Worm (Caenorhabditis elegans): ENCODE results near the gene F58F12.1.

The F58F12.1 gene

DNA sequence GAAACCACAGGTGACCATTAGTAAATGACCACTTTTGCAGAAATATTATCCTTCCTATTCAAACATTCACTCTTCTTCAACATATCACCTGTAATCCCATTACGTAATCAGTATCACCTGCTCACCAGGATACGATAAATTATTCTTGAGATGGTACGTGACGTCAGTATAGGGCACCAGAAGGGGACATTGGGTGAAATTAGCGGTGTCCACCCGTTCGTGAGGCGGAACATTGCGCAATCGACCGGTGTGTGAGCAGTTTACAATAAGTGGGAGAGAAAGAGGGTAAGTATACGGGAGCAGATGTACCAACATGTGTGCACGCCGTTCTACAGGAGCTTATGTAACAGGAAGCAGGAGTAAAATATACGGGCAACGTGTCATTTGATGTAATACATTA lies 34.6 kb downstream of the F58F12.1 start:
- no peak for TF ChIP-seq sox-4 (tag; optimal IDR thresholded peaks at IDR 0.05)
- no peak for TF ChIP-seq unc-30 (tag; optimal IDR thresholded peaks at IDR 0.05)
- TF ChIP-seq nhr-84 (tag; optimal IDR thresholded peaks at IDR 0.05) = no peak
- no peak for TF ChIP-seq ces-1 (GFP tag; optimal IDR thresholded peaks at IDR 0.05)
- no peak for TF ChIP-seq lir-3 (tag; optimal IDR thresholded peaks at IDR 0.05; ENCODE audit: poor library complexity)
- no peak for TF ChIP-seq C16A3.4 (tag; optimal IDR thresholded peaks at IDR 0.05)
- no peak for TF ChIP-seq alr-1 (tag; optimal IDR thresholded peaks at IDR 0.05; ENCODE audit: borderline replicate concordance)
- no peak for TF ChIP-seq C34B4.2 (tag; optimal IDR thresholded peaks at IDR 0.05)
- no peak for TF ChIP-seq mab-9 (GFP tag; IDR thresholded peaks at IDR 0.05)
- no peak for TF ChIP-seq tbx-2 (tag; optimal IDR thresholded peaks at IDR 0.05)
- no peak for TF ChIP-seq pax-3 (tag; optimal IDR thresholded peaks at IDR 0.05)

DNA sequence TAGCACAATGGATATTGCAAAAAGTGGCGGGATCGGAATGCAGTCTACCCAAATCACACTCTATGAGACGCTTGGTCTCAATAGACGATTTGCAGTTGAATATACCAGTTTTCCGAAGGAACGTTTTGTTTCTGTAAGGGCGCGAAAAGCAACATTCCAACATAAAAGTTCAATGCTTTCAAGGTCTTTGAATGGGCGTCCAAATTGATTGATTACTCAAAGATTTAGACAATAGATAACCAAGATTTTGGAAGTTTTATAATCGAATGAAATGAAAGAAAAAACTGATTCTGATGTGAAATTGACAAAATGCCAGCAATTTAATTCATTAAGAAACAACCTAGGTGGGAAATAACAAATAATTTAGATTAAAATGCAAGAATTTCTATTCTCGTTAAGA lies 35.7 kb downstream of the F58F12.1 start:
- no peak for TF ChIP-seq ets-5 (GFP tag; IDR thresholded peaks at IDR 0.05)

DNA sequence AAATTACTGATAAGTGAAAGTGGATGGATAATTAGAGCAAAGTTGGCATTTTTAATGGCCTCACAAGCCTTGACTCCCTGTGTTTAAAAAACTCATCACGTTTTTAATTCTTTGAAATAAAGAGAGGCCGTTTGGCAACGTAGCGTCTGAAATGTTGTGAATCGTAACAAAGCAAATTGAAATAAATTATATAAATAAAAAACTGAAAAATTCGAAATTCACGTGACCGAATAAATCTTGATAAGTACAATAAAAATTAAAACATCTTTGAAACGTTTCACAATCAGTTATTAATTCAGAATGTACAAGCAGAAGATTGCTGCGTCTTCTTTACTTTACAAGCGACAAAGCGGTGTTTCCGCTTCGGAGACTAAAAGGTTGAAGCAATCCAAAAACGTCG lies 39.4 kb downstream of the F58F12.1 start, which contains the start of gene K03H9.3:
TSS of gene K03H9.3 (plus strand) at position 301 of the 400 bp plus-strand sequence.
- no peak for TF ChIP-seq mab-9 (GFP tag; IDR thresholded peaks at IDR 0.05)

DNA sequence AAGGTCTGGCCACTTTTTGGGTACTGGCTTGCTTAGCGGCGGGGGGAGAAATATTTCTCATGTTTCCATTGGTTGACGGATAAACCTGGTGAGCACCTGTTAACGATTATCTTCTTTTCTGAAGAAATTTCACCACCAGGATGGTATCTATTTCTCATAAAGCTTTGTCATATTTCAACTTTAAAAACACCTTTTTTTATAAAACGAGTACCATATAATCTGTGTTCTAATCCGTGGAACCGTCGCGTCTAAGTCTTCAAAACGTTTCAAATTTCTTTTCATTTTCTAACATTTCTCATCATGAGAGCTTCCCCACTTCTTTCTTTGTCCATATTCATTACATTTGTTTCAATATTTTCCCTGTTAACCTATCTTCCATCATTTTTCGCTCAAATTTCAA lies 42.5 kb downstream of the F58F12.1 start, which contains the start of gene col-75:
TSS of gene col-75 (plus strand) at position 301 of the 400 bp plus-strand sequence.
- no peak for TF ChIP-seq egl-27 (tag; optimal IDR thresholded peaks at IDR 0.05)
- TF ChIP-seq pax-3 (tag; optimal IDR thresholded peaks at IDR 0.05) = no peak
- TF ChIP-seq elt-2 (tag; optimal IDR thresholded peaks at IDR 0.05) = no peak
- TF ChIP-seq ceh-8 (GFP tag; optimal IDR thresholded peaks at IDR 0.05) = no peak
- no peak for TF ChIP-seq nhr-20 (tag; optimal IDR thresholded peaks at IDR 0.05)
- TF ChIP-seq pag-3 (tag; optimal IDR thresholded peaks at IDR 0.05; ENCODE audit: borderline replicate concordance, insufficient read depth) = no peak
- TF ChIP-seq fkh-4 (tag; optimal IDR thresholded peaks at IDR 0.05; ENCODE audit: borderline replicate concordance) = no peak
- no peak for TF ChIP-seq elt-3 (tag; optimal IDR thresholded peaks at IDR 0.05)
- no peak for TF ChIP-seq aha-1 (tag; optimal IDR thresholded peaks at IDR 0.05)
- no peak for TF ChIP-seq pqm-1 (tag; optimal IDR thresholded peaks at IDR 0.05)
- no peak for TF ChIP-seq ztf-11 (tag; optimal IDR thresholded peaks at IDR 0.05)
- TF ChIP-seq snu-23 (GFP tag; optimal IDR thresholded peaks at IDR 0.05) = no peak
- TF ChIP-seq zag-1 (tag; optimal IDR thresholded peaks at IDR 0.05) = no peak
- no peak for TF ChIP-seq nhr-84 (tag; optimal IDR thresholded peaks at IDR 0.05)
- TF ChIP-seq lin-39 (tag; optimal IDR thresholded peaks at IDR 0.05) = no peak
- no peak for TF ChIP-seq mep-1 (tag; optimal IDR thresholded peaks at IDR 0.05)
- no peak for TF ChIP-seq nhr-12 (tag; optimal IDR thresholded peaks at IDR 0.05)
- TF ChIP-seq C34B4.2 (tag; optimal IDR thresholded peaks at IDR 0.05) = no peak
- TF ChIP-seq xbp-1 (tag; optimal IDR thresholded peaks at IDR 0.05) = no peak
- no peak for TF ChIP-seq lin-35 (GFP tag; optimal IDR thresholded peaks at IDR 0.05)

Data from whole organism, L1 larva.